Fruit fly (Drosophila melanogaster): ENCODE measurements around the gene vilya.

dm6 chrX:2704134-2704773 lies 22.2 kb upstream of the vilya start, which contains the start of gene eIF2Bbeta:
- TF ChIP-seq Rel (GFP tag; optimal IDR thresholded peaks at IDR 0.05) (no peak), Rel (tag; optimal IDR thresholded peaks at IDR 0.05) (no peak), h (GFP tag; optimal IDR thresholded peaks at IDR 0.05) (no peak), lola (GFP tag; optimal IDR thresholded peaks at IDR 0.05) (no peak)
